Worm (Caenorhabditis elegans) whole organism, L1 larva: ENCODE results near the gene unc-1.

ENCODE experiments used
- C04F5.9 ChIP-seq: sonication (generic microtip); optimal IDR thresholded peaks from 2 replicates; lab custom pipeline; 2016; ENCODE audit warnings: missing genetic modification characterization, missing compliant biosample characterization
- C16A3.4 ChIP-seq: fragments of 150-350 bp; optimal IDR thresholded peaks from 2 replicates; lab custom pipeline; 2014; ENCODE audit warnings: missing biosample characterization, missing genetic modification characterization
- C34B4.2 ChIP-seq: sonication (generic microtip); optimal IDR thresholded peaks from 2 replicates; lab custom pipeline; 2017; ENCODE audit warnings: mild to moderate bottlenecking, missing genetic modification characterization, missing compliant biosample characterization
- Y116A8C.19 ChIP-seq: sonication (generic microtip); optimal IDR thresholded peaks from 2 replicates; lab custom pipeline; 2016; ENCODE audit warnings: missing compliant biosample characterization, missing genetic modification characterization, borderline replicate concordance
- aha-1 ChIP-seq: fragments of 150-350 bp; optimal IDR thresholded peaks from 2 replicates; lab custom pipeline; 2014; ENCODE audit warnings: missing biosample characterization, missing genetic modification characterization
- alr-1 ChIP-seq: fragments of 200-800 bp; sonication (Bioruptor generic); optimal IDR thresholded peaks from 2 replicates; lab custom pipeline; 2018; ENCODE audit warnings: borderline replicate concordance, mild to moderate bottlenecking, missing genetic modification characterization, missing compliant biosample characterization
- aly-2 ChIP-seq: fragments of 150-350 bp; optimal IDR thresholded peaks from 2 replicates; lab custom pipeline; 2014; ENCODE audit warnings: missing biosample characterization, missing genetic modification characterization
- ama-1 ChIP-seq: fragments of 150-350 bp; optimal IDR thresholded peaks from 2 replicates; lab custom pipeline; 2014
- ceh-63 ChIP-seq: fragments of 200-800 bp; sonication (Bioruptor generic); optimal IDR thresholded peaks from 2 replicates; lab custom pipeline; 2018; ENCODE audit warnings: mild to moderate bottlenecking, missing genetic modification characterization, missing compliant biosample characterization
- ceh-8 ChIP-seq: fragments of 200-800 bp; sonication (Bioruptor generic); optimal IDR thresholded peaks from 2 replicates; lab custom pipeline; 2018; ENCODE audit warnings: mild to moderate bottlenecking, missing genetic modification characterization, moderate library complexity, missing compliant biosample characterization
- ceh-82 ChIP-seq, 3 experiments: fragments of 150-350 bp in 1 of 3; sonication (generic microtip) in 2 of 3; optimal IDR thresholded peaks; 2 replicates each; lab custom pipeline; 2014 to 2017; ENCODE audit warnings: missing biosample characterization in 3 of 3, missing genetic modification characterization in 3 of 3
- ceh-90 ChIP-seq: sonication (generic microtip); optimal IDR thresholded peaks from 2 replicates; lab custom pipeline; 2016; ENCODE audit warnings: missing genetic modification characterization, missing compliant biosample characterization
- dsc-1 ChIP-seq: sonication (generic microtip); optimal IDR thresholded peaks from 2 replicates; lab custom pipeline; 2016; ENCODE audit warnings: mild to moderate bottlenecking, missing genetic modification characterization, missing compliant biosample characterization
- efl-3 ChIP-seq: fragments of 200-800 bp; sonication (Bioruptor generic); optimal IDR thresholded peaks from 2 replicates; lab custom pipeline; 2018; ENCODE audit warnings: mild to moderate bottlenecking, missing genetic modification characterization, missing compliant biosample characterization
- egl-27 ChIP-seq, 2 experiments: fragments of 150-350 bp in 1 of 2; sonication (generic microtip); optimal IDR thresholded peaks; 3 replicates each; lab custom pipeline; 2017 to 2018; ENCODE audit warnings: missing biosample characterization in 2 of 2, missing genetic modification characterization in 2 of 2, missing genetic modification reagents in 2 of 2
- elt-3 ChIP-seq, 6 experiments: fragments of 150-350 bp in 1 of 6; sonication (generic microtip); optimal IDR thresholded peaks; 2 replicates each; lab custom pipeline; 2017 to 2018; ENCODE audit warnings: missing biosample characterization in 6 of 6, missing genetic modification characterization in 6 of 6, inconsistent platforms in 1 of 6
- fkh-10 ChIP-seq: sonication (generic microtip); optimal IDR thresholded peaks from 2 replicates; lab custom pipeline; 2017; ENCODE audit warnings: missing biosample characterization, missing genetic modification reagents, missing genetic modification characterization
- fkh-4 ChIP-seq: sonication (generic microtip); optimal IDR thresholded peaks from 2 replicates; lab custom pipeline; 2016; ENCODE audit warnings: missing compliant biosample characterization, missing genetic modification characterization, borderline replicate concordance
- fkh-8 ChIP-seq: sonication (generic microtip); optimal IDR thresholded peaks from 2 replicates; lab custom pipeline; 2016; ENCODE audit warnings: mild to moderate bottlenecking, missing genetic modification characterization, missing compliant biosample characterization
- fos-1 ChIP-seq: fragments of 150-350 bp; optimal IDR thresholded peaks from 2 replicates; lab custom pipeline; 2014; ENCODE audit warnings: missing biosample characterization, missing genetic modification characterization
- hpl-2 ChIP-seq: fragments of 150-350 bp; optimal IDR thresholded peaks from 2 replicates; lab custom pipeline; 2014; ENCODE audit warnings: missing biosample characterization, missing genetic modification reagents, missing genetic modification characterization
- irx-1 ChIP-seq: sonication (generic microtip); optimal IDR thresholded peaks from 2 replicates; lab custom pipeline; 2016; ENCODE audit warnings: missing genetic modification characterization, missing compliant biosample characterization
- isw-1 ChIP-seq: fragments of 200-800 bp; sonication (Bioruptor generic); IDR thresholded peaks from 2 replicates; pipeline ENCODE4 v1.3.6; 2022; ENCODE audit warnings: missing genetic modification characterization, missing compliant biosample characterization
- lin-15B ChIP-seq: fragments of 150-350 bp; sonication (generic microtip); optimal IDR thresholded peaks from 3 replicates; lab custom pipeline; 2014; ENCODE audit warnings: missing biosample characterization, missing genetic modification characterization
- lin-35 ChIP-seq, 2 experiments: fragments of 150-350 bp; optimal IDR thresholded peaks; 2 replicates each; lab custom pipeline; 2014; ENCODE audit warnings: missing biosample characterization in 2 of 2, missing genetic modification characterization in 2 of 2, missing genetic modification reagents in 2 of 2
- lin-39 ChIP-seq: fragments of 150-350 bp; optimal IDR thresholded peaks from 2 replicates; lab custom pipeline; 2014; ENCODE audit warnings: missing biosample characterization, missing genetic modification reagents, missing genetic modification characterization
- lir-3 ChIP-seq: sonication (generic microtip); optimal IDR thresholded peaks from 2 replicates; lab custom pipeline; 2016; ENCODE audit warnings: mild to moderate bottlenecking, missing genetic modification characterization, moderate library complexity, missing compliant biosample characterization; ENCODE audit not compliant: poor library complexity
- mab-9 ChIP-seq: fragments of 200-800 bp; sonication (Bioruptor generic); IDR thresholded peaks from 2 replicates; pipeline ENCODE4 v1.3.6; 2022; ENCODE audit warnings: missing genetic modification reagents, missing genetic modification characterization, missing compliant biosample characterization
- mef-2 ChIP-seq: fragments of 150-350 bp; optimal IDR thresholded peaks from 2 replicates; lab custom pipeline; 2014; ENCODE audit warnings: missing biosample characterization, missing genetic modification characterization
- mep-1 ChIP-seq: fragments of 150-350 bp; optimal IDR thresholded peaks from 2 replicates; lab custom pipeline; 2014; ENCODE audit warnings: missing biosample characterization, missing genetic modification characterization
- nhr-19 ChIP-seq: fragments of 200-800 bp; sonication (Bioruptor generic); conservative IDR thresholded peaks from 2 replicates; pipeline ENCODE4 v1.3.6; 2022; ENCODE audit warnings: missing genetic modification characterization, missing compliant biosample characterization
- nhr-20 ChIP-seq: sonication (generic microtip); optimal IDR thresholded peaks from 2 replicates; lab custom pipeline; 2016; ENCODE audit warnings: mild to moderate bottlenecking, missing genetic modification characterization, missing compliant biosample characterization
- nhr-47 ChIP-seq: sonication (generic microtip); optimal IDR thresholded peaks from 2 replicates; lab custom pipeline; 2016; ENCODE audit warnings: mild to moderate bottlenecking, missing genetic modification characterization, moderate library complexity, missing compliant biosample characterization
- nhr-71 ChIP-seq: sonication (generic microtip); optimal IDR thresholded peaks from 2 replicates; lab custom pipeline; 2016; ENCODE audit warnings: mild to moderate bottlenecking, missing genetic modification characterization, moderate library complexity, missing compliant biosample characterization
- nhr-84 ChIP-seq: sonication (generic microtip); optimal IDR thresholded peaks from 2 replicates; lab custom pipeline; 2017; ENCODE audit warnings: missing biosample characterization, missing genetic modification characterization
- nhr-85 ChIP-seq: sonication (generic microtip); peaks from one replicate; lab custom pipeline; 2016; ENCODE audit warnings: missing genetic modification characterization, inconsistent platforms, missing compliant biosample characterization
- pag-3 ChIP-seq: sonication (generic microtip); optimal IDR thresholded peaks from 2 replicates; lab custom pipeline; 2017; ENCODE audit warnings: missing genetic modification characterization, mild to moderate bottlenecking, missing compliant biosample characterization, antibody characterized with exemption, borderline replicate concordance; ENCODE audit not compliant: insufficient read depth
- pqm-1 ChIP-seq: sonication (generic microtip); optimal IDR thresholded peaks from 3 replicates; lab custom pipeline; 2017; ENCODE audit warnings: missing biosample characterization, missing genetic modification characterization
- rnt-1 ChIP-seq: sonication (generic microtip); optimal IDR thresholded peaks from 2 replicates; lab custom pipeline; 2016; ENCODE audit warnings: mild to moderate bottlenecking, missing genetic modification characterization, moderate library complexity, missing compliant biosample characterization
- skn-1 ChIP-seq: fragments of 150-350 bp; optimal IDR thresholded peaks from 2 replicates; lab custom pipeline; 2014; ENCODE audit warnings: missing biosample characterization, missing genetic modification characterization
- snu-23 ChIP-seq: sonication (generic microtip); optimal IDR thresholded peaks from 2 replicates; lab custom pipeline; 2016; ENCODE audit warnings: missing genetic modification characterization, missing compliant biosample characterization
- sox-4 ChIP-seq: sonication (generic microtip); optimal IDR thresholded peaks from 2 replicates; lab custom pipeline; 2016; ENCODE audit warnings: missing genetic modification characterization, missing compliant biosample characterization
- sptf-1 ChIP-seq: fragments of 150-350 bp; optimal IDR thresholded peaks from 2 replicates; lab custom pipeline; 2014; ENCODE audit warnings: missing biosample characterization, missing genetic modification characterization
- sup-37 ChIP-seq: fragments of 200-800 bp; sonication (Bioruptor generic); optimal IDR thresholded peaks from 2 replicates; lab custom pipeline; 2018; ENCODE audit warnings: mild to moderate bottlenecking, missing genetic modification characterization, missing compliant biosample characterization
- swsn-7 ChIP-seq: sonication (generic microtip); optimal IDR thresholded peaks from 2 replicates; lab custom pipeline; 2016; ENCODE audit warnings: missing genetic modification characterization, missing compliant biosample characterization
- tlp-1 ChIP-seq: fragments of 150-350 bp; optimal IDR thresholded peaks from 2 replicates; lab custom pipeline; 2014; ENCODE audit warnings: missing biosample characterization, missing genetic modification characterization
- unc-130 ChIP-seq: fragments of 150-350 bp; optimal IDR thresholded peaks from 2 replicates; lab custom pipeline; 2017; ENCODE audit warnings: missing biosample characterization, missing genetic modification characterization, inconsistent platforms
- unc-30 ChIP-seq: sonication (generic microtip); optimal IDR thresholded peaks from 2 replicates; lab custom pipeline; 2017; ENCODE audit warnings: missing biosample characterization, missing genetic modification characterization
- unc-86 ChIP-seq: sonication (generic microtip); optimal IDR thresholded peaks from 2 replicates; lab custom pipeline; 2016; ENCODE audit warnings: missing genetic modification characterization, missing compliant biosample characterization
- unc-98 ChIP-seq: fragments of 200-800 bp; sonication (Bioruptor generic); IDR thresholded peaks from 2 replicates; pipeline ENCODE4 v1.3.6; 2022; ENCODE audit warnings: missing genetic modification characterization, missing compliant biosample characterization
- zag-1 ChIP-seq: fragments of 150-350 bp; optimal IDR thresholded peaks from 2 replicates; lab custom pipeline; 2014; ENCODE audit warnings: missing biosample characterization, missing genetic modification characterization
- zip-4 ChIP-seq: fragments of 200-800 bp; sonication (Bioruptor generic); optimal IDR thresholded peaks from 2 replicates; lab custom pipeline; 2018; ENCODE audit warnings: mild to moderate bottlenecking, missing genetic modification characterization, moderate library complexity, missing compliant biosample characterization
- ztf-11 ChIP-seq, 2 experiments: sonication (generic microtip); optimal IDR thresholded peaks; 2 replicates each; lab custom pipeline; 2016 to 2017; ENCODE audit warnings: missing genetic modification characterization in 2 of 2, missing biosample characterization in 1 of 2, missing compliant biosample characterization in 1 of 2
- ztf-4 ChIP-seq: fragments of 150-350 bp; optimal IDR thresholded peaks from 2 replicates; lab custom pipeline; 2014; ENCODE audit warnings: missing biosample characterization, missing genetic modification characterization

unc-1 gene

ce11 chrX:1018586-1018985 lies 43.7 kb downstream of the unc-1 start (continued):
- TF ChIP-seq fos-1 (tag; lab: Kevin White, UChicago) (no peak), ztf-4 (tag; lab: Kevin White, UChicago) (no peak), ceh-8 (peak; percentile 60), nhr-84 (tag; lab: Kevin White, UChicago) (no peak), ceh-82 (tag; optimal IDR thresholded peaks at IDR 0.05; lab: Kevin White, UChicago) (no peak), unc-98 (GFP tag; lab: Robert Waterston, UW) (no peak), lin-15B (tag; lab: Kevin White, UChicago) (no peak), lir-3 (tag; lab: Kevin White, UChicago) (no peak), mef-2 (tag; lab: Kevin White, UChicago) (no peak), ceh-90 (tag; lab: Kevin White, UChicago) (no peak), unc-86 (no peak), tlp-1 (tag; lab: Kevin White, UChicago) (no peak), elt-3 (tag; optimal IDR thresholded peaks at IDR 0.05; lab: Kevin White, UChicago) (no peak), ztf-11 (tag; optimal IDR thresholded peaks at IDR 0.05; lab: Kevin White, UChicago) (peak in 1 of 2 experiments; percentile 25), unc-30 (no peak), lin-35 (GFP tag; optimal IDR thresholded peaks at IDR 0.05; lab: Kevin White, UChicago) (no peak), efl-3 (GFP tag; lab: Kevin White, UChicago) (no peak), ama-1 (lab: Kevin White, UChicago) (no peak), nhr-20 (tag; lab: Kevin White, UChicago) (no peak), fkh-10 (no peak), fkh-8 (tag; lab: Kevin White, UChicago) (no peak), rnt-1 (tag; lab: Kevin White, UChicago) (no peak), C04F5.9 (tag; lab: Kevin White, UChicago) (no peak), nhr-47 (tag; lab: Kevin White, UChicago) (peak; percentile 46), ceh-63 (GFP tag; lab: Kevin White, UChicago) (no peak), sup-37 (GFP tag; lab: Kevin White, UChicago) (no peak), unc-130 (no peak), skn-1 (tag; lab: Kevin White, UChicago) (peak; percentile 31), mep-1 (tag; lab: Kevin White, UChicago) (peak; percentile 28), mab-9 (0 out of 2 replicates have a peak, but pooled peaks have one; percentile 42), aha-1 (no peak), snu-23 (GFP tag; lab: Kevin White, UChicago) (peak; percentile 1), alr-1 (tag; lab: Kevin White, UChicago) (no peak), zip-4 (GFP tag; lab: Kevin White, UChicago) (no peak), hpl-2 (no peak), C16A3.4 (tag; lab: Kevin White, UChicago) (no peak), C34B4.2 (no peak), aly-2 (tag; lab: Kevin White, UChicago) (no peak), sox-4 (peak; percentile 12), zag-1 (no peak), dsc-1 (tag; lab: Kevin White, UChicago) (peak; percentile 47), pag-3 (no peak), lin-39 (tag; lab: Kevin White, UChicago) (no peak), fkh-4 (tag; lab: Kevin White, UChicago) (no peak), sptf-1 (tag; lab: Kevin White, UChicago) (no peak), Y116A8C.19 (tag; lab: Kevin White, UChicago) (no peak), irx-1 (tag; lab: Kevin White, UChicago) (no peak), swsn-7 (tag; lab: Kevin White, UChicago) (peak; percentile 29), egl-27 (tag; optimal IDR thresholded peaks at IDR 0.05; lab: Kevin White, UChicago) (no peak), nhr-71 (tag; lab: Kevin White, UChicago) (peak; percentile 63), nhr-19 (no peak), nhr-85 (tag; lab: Kevin White, UChicago) (no peak), isw-1 (no peak), pqm-1 (tag; lab: Kevin White, UChicago) (no peak)
